Worm (Caenorhabditis elegans): ENCODE data around the gene W06G6.9.

ce11 chrV:16600623-16601022 is 45.6 kb downstream of the W06G6.9 start, which contains the start of gene T03E6.9:
- TF ChIP-seq snpc-4 (tag; optimal IDR thresholded peaks at IDR 0.05) (no peak), unc-39 (tag; optimal IDR thresholded peaks at IDR 0.05) (no peak), zag-1 (tag; optimal IDR thresholded peaks at IDR 0.05) (no peak), nhr-25 (tag; optimal IDR thresholded peaks at IDR 0.05) (no peak), ama-1 (optimal IDR thresholded peaks at IDR 0.05) (no peak), nhr-10 (tag; optimal IDR thresholded peaks at IDR 0.05) (no peak), lin-39 (tag; optimal IDR thresholded peaks at IDR 0.05) (no peak), mdl-1 (tag; optimal IDR thresholded peaks at IDR 0.05) (no peak), F13H6.1 (tag; optimal IDR thresholded peaks at IDR 0.05) (no peak), nhr-129 (tag; optimal IDR thresholded peaks at IDR 0.05) (no peak), ztf-11 (tag; optimal IDR thresholded peaks at IDR 0.05) (no peak), unc-55 (GFP tag; optimal IDR thresholded peaks at IDR 0.05) (no peak)

Measured in whole organism, L2 larva.